Worm (Caenorhabditis elegans): ENCODE results near the gene nhr-123.

- TF ChIP-seq dpl-1 (GFP tag; optimal IDR thresholded peaks at IDR 0.05) (no peak), gei-17 (GFP tag; optimal IDR thresholded peaks at IDR 0.05) (no peak)
Observed at ce11 chrV:446574-446973, 4.7 kb upstream of the nhr-123 start, which contains the start of gene srh-34.

Measured in whole organism, young adult.